Comparison of ENCODE assay signal across 2 fruit fly cellular contexts in genomic region chr3L:19132586-19132985, dm6.
TF ChIP-seq lines count a peak whose summit lies in the region.

No protein-coding gene starts in this region.

- TF ChIP-seq CTCF in S2 (optimal IDR thresholded peaks at IDR 0.05; lab: Kevin White, UChicago), result peak; percentile 77 to 82
- TF ChIP-seq CTCF in whole organism, embryonic (GFP tag; optimal IDR thresholded peaks at IDR 0.05; lab: Kevin White, UChicago), result peak; percentile 87

TF ChIP-seq in whole organism, embryonic, 481 proteins besides CTCF, POLR2A, EP300 and RAD21 (continues in another document):
- TF ChIP-seq CG18262 (tag; optimal IDR thresholded peaks at IDR 0.05; lab: Kevin White, UChicago) (no peak), chm (GFP tag; IDR thresholded peaks at IDR 0.05; lab: Robert Waterston, UW) (peak; percentile 66), CG15269 (tag; optimal IDR thresholded peaks at IDR 0.05; lab: Kevin White, UChicago) (peak; percentile 17), CG6254 (GFP tag; optimal IDR thresholded peaks at IDR 0.05; lab: Kevin White, UChicago) (peak; percentile 43), H15 (GFP tag; IDR thresholded peaks at IDR 0.05; lab: Robert Waterston, UW) (no peak), CG17568 (GFP tag; optimal IDR thresholded peaks at IDR 0.05; lab: Kevin White, UChicago) (peak; percentile 0), CG17328 (GFP tag; IDR thresholded peaks at IDR 0.05; lab: Robert Waterston, UW) (peak; percentile 50; the same call in 1 of the 2 replicates), pfk (GFP tag; optimal IDR thresholded peaks at IDR 0.05; lab: Kevin White, UChicago) (peak; percentile 31), nerfin-1 (tag; optimal IDR thresholded peaks at IDR 0.05; lab: Kevin White, UChicago) (peak; percentile 13), Spps (tag; optimal IDR thresholded peaks at IDR 0.05; lab: Kevin White, UChicago) (no peak), CG18599 (GFP tag; optimal IDR thresholded peaks at IDR 0.05; lab: Kevin White, UChicago) (peak; percentile 71), CG1792 (GFP tag; optimal IDR thresholded peaks at IDR 0.05; lab: Kevin White, UChicago) (no peak), cad (GFP tag; optimal IDR thresholded peaks at IDR 0.05; lab: Kevin White, UChicago) (no peak), CG10543 (GFP tag; optimal IDR thresholded peaks at IDR 0.05; lab: Kevin White, UChicago) (peak; percentile 45), Fer1 (GFP tag; optimal IDR thresholded peaks at IDR 0.05; lab: Kevin White, UChicago) (peak; percentile 73), zfh1 (GFP tag; IDR thresholded peaks at IDR 0.05; lab: Robert Waterston, UW) (0 out of 3 replicates have a peak, but pooled peaks have one; percentile 41), CG31224 (GFP tag; IDR thresholded peaks at IDR 0.05; lab: Robert Waterston, UW) (0 out of 2 replicates have a peak, but pooled peaks have one; percentile 8), CG9932 (GFP tag; IDR thresholded peaks at IDR 0.05; lab: Robert Waterston, UW) (0 out of 2 replicates have a peak, but pooled peaks have one; percentile 29), unc-4 (GFP tag; IDR thresholded peaks at IDR 0.05; lab: Robert Waterston, UW; ENCODE audit: partially characterized antibody) (no peak), NfI (GFP tag; optimal IDR thresholded peaks at IDR 0.05; lab: Kevin White, UChicago) (peak; percentile 59), sens-2 (GFP tag; IDR thresholded peaks at IDR 0.05; lab: Robert Waterston, UW) (peak; percentile 51; the same call in 1 of the 2 replicates), scrt (GFP tag; optimal IDR thresholded peaks at IDR 0.05; lab: Kevin White, UChicago) (peak; percentile 68), Fer3 (tag; optimal IDR thresholded peaks at IDR 0.05; lab: Kevin White, UChicago) (peak; percentile 2), z (GFP tag; IDR thresholded peaks at IDR 0.05; lab: Robert Waterston, UW) (no peak), vfl (GFP tag; optimal IDR thresholded peaks at IDR 0.05; lab: Kevin White, UChicago) (no peak), CG10267 (tag; optimal IDR thresholded peaks at IDR 0.05; lab: Kevin White, UChicago) (no peak), ci (GFP tag; IDR thresholded peaks at IDR 0.05; lab: Robert Waterston, UW) (peak; percentile 78; the same call in 2 of the 3 replicates), Ets97D (GFP tag; optimal IDR thresholded peaks at IDR 0.05; lab: Kevin White, UChicago) (peak; percentile 77), CG17186 (GFP tag; optimal IDR thresholded peaks at IDR 0.05; lab: Kevin White, UChicago) (no peak), CG16779 (GFP tag; IDR thresholded peaks at IDR 0.05; lab: Robert Waterston, UW) (0 out of 2 replicates have a peak, but pooled peaks have one; percentile 13), CG34376 (GFP tag; optimal IDR thresholded peaks at IDR 0.05; lab: Kevin White, UChicago) (peak; percentile 72), mam (GFP tag; optimal IDR thresholded peaks at IDR 0.05; lab: Kevin White, UChicago) (no peak), mld (GFP tag; IDR thresholded peaks at IDR 0.05; lab: Robert Waterston, UW; ENCODE audit: partially characterized antibody) (no peak), CG14965 (GFP tag; optimal IDR thresholded peaks at IDR 0.05; lab: Kevin White, UChicago; ENCODE audit: borderline replicate concordance) (peak; percentile 93), CG17385 (GFP tag; optimal IDR thresholded peaks at IDR 0.05; lab: Kevin White, UChicago) (peak; percentile 50), CG11504 (tag; optimal IDR thresholded peaks at IDR 0.05; lab: Kevin White, UChicago) (peak; percentile 20), CG15601 (tag; optimal IDR thresholded peaks at IDR 0.05; lab: Kevin White, UChicago) (no peak), abd-A (tag; optimal IDR thresholded peaks at IDR 0.05; lab: Kevin White, UChicago) (peak; percentile 66), ac (GFP tag; optimal IDR thresholded peaks at IDR 0.05; lab: Kevin White, UChicago) (peak; percentile 24), wor (GFP tag; IDR thresholded peaks at IDR 0.05; lab: Robert Waterston, UW) (no peak), Rx (GFP tag; IDR thresholded peaks at IDR 0.05; lab: Robert Waterston, UW) (peak; percentile 43; the same call in 1 of the 2 replicates), fru (optimal IDR thresholded peaks at IDR 0.05; lab: Kevin White, UChicago) (no peak), CG1024 (GFP tag; IDR thresholded peaks at IDR 0.05; lab: Robert Waterston, UW) (peak; percentile 49; the same call in 1 of the 2 replicates), usp (GFP tag; optimal IDR thresholded peaks at IDR 0.05; lab: Kevin White, UChicago) (no peak), HHEX (GFP tag; optimal IDR thresholded peaks at IDR 0.05; lab: Kevin White, UChicago) (peak; percentile 42), Ada2b (GFP tag; IDR thresholded peaks at IDR 0.05; lab: Robert Waterston, UW) (peak; percentile 28; the same call in 1 of the 2 replicates), Meics (GFP tag; optimal IDR thresholded peaks at IDR 0.05; lab: Kevin White, UChicago) (peak; percentile 43), CG18011 (GFP tag; optimal IDR thresholded peaks at IDR 0.05; lab: Kevin White, UChicago) (no peak), CG18476 (GFP tag; optimal IDR thresholded peaks at IDR 0.05; lab: Kevin White, UChicago) (no peak), ap (GFP tag; IDR thresholded peaks at IDR 0.05; lab: Robert Waterston, UW) (no peak), CG11456 (GFP tag; IDR thresholded peaks at IDR 0.05; lab: Robert Waterston, UW) (peak; percentile 46; the same call in 1 of the 3 replicates), ase (GFP tag; IDR thresholded peaks at IDR 0.05; lab: Robert Waterston, UW) (peak; percentile 62; the same call in 1 of the 3 replicates), lbe (GFP tag; optimal IDR thresholded peaks at IDR 0.05; lab: Kevin White, UChicago) (no peak), tgo (GFP tag; IDR thresholded peaks at IDR 0.05; lab: Robert Waterston, UW) (no peak), CG2678 (tag; optimal IDR thresholded peaks at IDR 0.05; lab: Kevin White, UChicago) (peak; percentile 8), wek (GFP tag; optimal IDR thresholded peaks at IDR 0.05; lab: Kevin White, UChicago) (peak; percentile 23), bcd (GFP tag; optimal IDR thresholded peaks at IDR 0.05; lab: Kevin White, UChicago) (peak; percentile 44), CG2129 (GFP tag; IDR thresholded peaks at IDR 0.05; lab: Robert Waterston, UW; ENCODE audit: partially characterized antibody) (no peak), Gug (GFP tag; IDR thresholded peaks at IDR 0.05; lab: Robert Waterston, UW) (no peak), pan (optimal IDR thresholded peaks at IDR 0.05; lab: Kevin White, UChicago) (no peak), pan (GFP tag; optimal IDR thresholded peaks at IDR 0.05 in 1 of 2, IDR thresholded peaks at IDR 0.05 in 1 of 2) (peak in 1 of 2 experiments; percentile 33), Gsc (GFP tag; IDR thresholded peaks at IDR 0.05; lab: Robert Waterston, UW) (no peak), tx (GFP tag; optimal IDR thresholded peaks at IDR 0.05; lab: Kevin White, UChicago) (no peak), toy (GFP tag; IDR thresholded peaks at IDR 0.05; lab: Robert Waterston, UW) (peak; percentile 34; the same call in 1 of the 2 replicates), Ets65A (GFP tag; lab: Kevin White, UChicago) (peak; percentile 78), pita (GFP tag; optimal IDR thresholded peaks at IDR 0.05; lab: Kevin White, UChicago) (no peak), ato (GFP tag; IDR thresholded peaks at IDR 0.05; lab: Robert Waterston, UW; ENCODE audit: partially characterized antibody) (no peak), CG3847 (GFP tag; IDR thresholded peaks at IDR 0.05; lab: Robert Waterston, UW) (no peak), ATbp (GFP tag; optimal IDR thresholded peaks at IDR 0.05; lab: Kevin White, UChicago) (peak; percentile 58), CG10959 (GFP tag; IDR thresholded peaks at IDR 0.05; lab: Robert Waterston, UW) (0 out of 2 replicates have a peak, but pooled peaks have one; percentile 16), crol (GFP tag; IDR thresholded peaks at IDR 0.05; lab: Robert Waterston, UW) (peak; percentile 17; the same call in 1 of the 2 replicates), HLHmδ (GFP tag; optimal IDR thresholded peaks at IDR 0.05; lab: Kevin White, UChicago) (peak; percentile 19), PHDP (tag; optimal IDR thresholded peaks at IDR 0.05; lab: Kevin White, UChicago) (no peak), ro (GFP tag; IDR thresholded peaks at IDR 0.05; lab: Robert Waterston, UW) (no peak), Chrac-16 (GFP tag; optimal IDR thresholded peaks at IDR 0.05; lab: Kevin White, UChicago) (no peak), Jarid2 (GFP tag; optimal IDR thresholded peaks at IDR 0.05; lab: Kevin White, UChicago) (peak; percentile 2), ewg (GFP tag; optimal IDR thresholded peaks at IDR 0.05; lab: Kevin White, UChicago) (peak; percentile 13), CG17829 (tag; optimal IDR thresholded peaks at IDR 0.05; lab: Kevin White, UChicago) (no peak), CG8944 (GFP tag; optimal IDR thresholded peaks at IDR 0.05; lab: Kevin White, UChicago) (no peak), Taf1 (GFP tag; IDR thresholded peaks at IDR 0.05; lab: Robert Waterston, UW) (no peak), prd (optimal IDR thresholded peaks at IDR 0.05; lab: Kevin White, UChicago) (no peak), prd (GFP tag; IDR thresholded peaks at IDR 0.05; lab: Robert Waterston, UW) (peak; percentile 20; the same call in 1 of the 3 replicates), CG13296 (GFP tag; optimal IDR thresholded peaks at IDR 0.05; lab: Kevin White, UChicago) (peak; percentile 59), CG3726 (GFP tag; IDR thresholded peaks at IDR 0.05; lab: Robert Waterston, UW) (no peak), bowl (GFP tag; IDR thresholded peaks at IDR 0.05; lab: Robert Waterston, UW) (0 out of 2 replicates have a peak, but pooled peaks have one; percentile 10), CG11247 (GFP tag; IDR thresholded peaks at IDR 0.05; lab: Robert Waterston, UW) (peak; percentile 45; the same call in 1 of the 2 replicates), gem (tag; optimal IDR thresholded peaks at IDR 0.05; lab: Kevin White, UChicago) (no peak), NK7.1 (GFP tag; optimal IDR thresholded peaks at IDR 0.05; lab: Kevin White, UChicago) (no peak)
